Worm (Caenorhabditis elegans) whole organism, L2 larva: ENCODE results near the gene asg-2.
A peak's percentile ranks its signal among the peaks of the same experiment; 100 is the strongest.
"Not testable (repeated sequence)": the region's sequence is repeated elsewhere in the genome, so short reads cannot be mapped to it uniquely, and the experiment has no call there.

Experiments
- C34F6.9 ChIP-seq: fragments of 150-350 bp; optimal IDR thresholded peaks from 2 replicates; lab custom pipeline; 2014; ENCODE audit warnings: missing biosample characterization, missing genetic modification characterization
- F13H6.1 ChIP-seq: sonication (generic microtip); optimal IDR thresholded peaks from 2 replicates; lab custom pipeline; 2016; ENCODE audit warnings: missing genetic modification characterization, missing compliant biosample characterization
- Y55F3AM.14 ChIP-seq: fragments of 200-800 bp; sonication (Bioruptor generic); optimal IDR thresholded peaks from 2 replicates; lab custom pipeline; 2018; ENCODE audit warnings: mild to moderate bottlenecking, missing genetic modification characterization, missing compliant biosample characterization
- ZK546.5 ChIP-seq: sonication (generic microtip); optimal IDR thresholded peaks from 2 replicates; lab custom pipeline; 2017; ENCODE audit warnings: missing biosample characterization, missing genetic modification characterization
- alr-1 ChIP-seq: fragments of 150-350 bp; optimal IDR thresholded peaks from 2 replicates; lab custom pipeline; 2014; ENCODE audit warnings: missing biosample characterization, missing genetic modification characterization
- aly-2 ChIP-seq: fragments of 150-350 bp; optimal IDR thresholded peaks from 2 replicates; lab custom pipeline; 2014; ENCODE audit warnings: missing biosample characterization, missing genetic modification characterization
- blmp-1 ChIP-seq: sonication (generic microtip); optimal IDR thresholded peaks from 2 replicates; lab custom pipeline; 2017; ENCODE audit warnings: missing genetic modification characterization, mild to moderate bottlenecking, missing compliant biosample characterization, antibody characterized with exemption, moderate library complexity; ENCODE audit not compliant: insufficient read depth
- ceh-82 ChIP-seq: fragments of 150-350 bp; optimal IDR thresholded peaks from 2 replicates; lab custom pipeline; 2014; ENCODE audit warnings: missing biosample characterization, missing genetic modification characterization
- crh-2 ChIP-seq: sonication (generic microtip); optimal IDR thresholded peaks from 2 replicates; lab custom pipeline; 2017; ENCODE audit warnings: missing biosample characterization, missing genetic modification characterization
- egl-27 ChIP-seq: sonication (generic microtip); optimal IDR thresholded peaks from 3 replicates; lab custom pipeline; 2017; ENCODE audit warnings: missing biosample characterization, missing genetic modification reagents, missing genetic modification characterization
- elt-1 ChIP-seq: fragments of 150-350 bp; optimal IDR thresholded peaks from 2 replicates; lab custom pipeline; 2014; ENCODE audit warnings: missing biosample characterization, missing genetic modification characterization
- elt-3 ChIP-seq: sonication (generic microtip); optimal IDR thresholded peaks from 2 replicates; lab custom pipeline; 2017; ENCODE audit warnings: missing biosample characterization, missing genetic modification characterization
- fos-1 ChIP-seq: fragments of 150-350 bp; optimal IDR thresholded peaks from 2 replicates; lab custom pipeline; 2014; ENCODE audit warnings: missing biosample characterization, missing genetic modification characterization
- lin-13 ChIP-seq: fragments of 150-350 bp; optimal IDR thresholded peaks from 2 replicates; lab custom pipeline; 2014; ENCODE audit warnings: missing biosample characterization, missing genetic modification reagents, missing genetic modification characterization
- lsy-2 ChIP-seq, 2 experiments: fragments of 150-350 bp in 1 of 2; sonication (generic microtip) in 1 of 2; optimal IDR thresholded peaks; 2 replicates each; lab custom pipeline; 2014 to 2017; ENCODE audit warnings: missing biosample characterization in 2 of 2, missing genetic modification characterization in 2 of 2
- mab-5 ChIP-seq: fragments of 150-350 bp; optimal IDR thresholded peaks from 2 replicates; lab custom pipeline; 2014; ENCODE audit warnings: missing biosample characterization, missing genetic modification characterization
- mbf-1 ChIP-seq: sonication (generic microtip); optimal IDR thresholded peaks from 2 replicates; lab custom pipeline; 2017; ENCODE audit warnings: missing biosample characterization, missing genetic modification characterization
- mdl-1 ChIP-seq, 2 experiments: fragments of 150-350 bp in 1 of 2; sonication (generic microtip) in 1 of 2; optimal IDR thresholded peaks; 2 replicates each; lab custom pipeline; 2017; ENCODE audit warnings: missing biosample characterization in 2 of 2, missing genetic modification characterization in 2 of 2
- nhr-10 ChIP-seq: sonication (generic microtip); optimal IDR thresholded peaks from 2 replicates; lab custom pipeline; 2017; ENCODE audit warnings: missing biosample characterization, missing genetic modification characterization
- nhr-11 ChIP-seq: fragments of 150-350 bp; optimal IDR thresholded peaks from 2 replicates; lab custom pipeline; 2014; ENCODE audit warnings: missing biosample characterization, missing genetic modification characterization
- nhr-129 ChIP-seq: fragments of 150-350 bp; optimal IDR thresholded peaks from 2 replicates; lab custom pipeline; 2014; ENCODE audit warnings: missing biosample characterization, missing genetic modification characterization
- nhr-21 ChIP-seq: fragments of 150-350 bp; optimal IDR thresholded peaks from 2 replicates; lab custom pipeline; 2014; ENCODE audit warnings: missing biosample characterization, missing genetic modification characterization
- nhr-23 ChIP-seq: fragments of 150-350 bp; optimal IDR thresholded peaks from 2 replicates; lab custom pipeline; 2014; ENCODE audit warnings: missing biosample characterization, missing genetic modification reagents, missing genetic modification characterization
- nhr-237 ChIP-seq: fragments of 150-350 bp; optimal IDR thresholded peaks from 2 replicates; lab custom pipeline; 2014; ENCODE audit warnings: missing biosample characterization, missing genetic modification characterization
- peb-1 ChIP-seq: fragments of 150-350 bp; optimal IDR thresholded peaks from 2 replicates; lab custom pipeline; 2014; ENCODE audit warnings: missing biosample characterization, missing genetic modification characterization
- sem-4 ChIP-seq: fragments of 150-350 bp; optimal IDR thresholded peaks from 2 replicates; lab custom pipeline; 2014; ENCODE audit warnings: missing biosample characterization, missing genetic modification reagents, missing genetic modification characterization
- sma-3 ChIP-seq: sonication (generic microtip); optimal IDR thresholded peaks from 2 replicates; lab custom pipeline; 2016; ENCODE audit warnings: missing genetic modification reagents, missing genetic modification characterization, missing compliant biosample characterization
- sma-9 ChIP-seq, 2 experiments: fragments of 150-350 bp in 1 of 2; sonication (generic microtip) in 1 of 2; optimal IDR thresholded peaks; 2 replicates each; lab custom pipeline; 2014 to 2016; ENCODE audit warnings: missing genetic modification characterization in 2 of 2, mild to moderate bottlenecking in 1 of 2, missing biosample characterization in 1 of 2, missing compliant biosample characterization in 1 of 2, missing genetic modification reagents in 1 of 2, moderate library complexity in 1 of 2
- snpc-4 ChIP-seq: fragments of 150-350 bp; optimal IDR thresholded peaks from 2 replicates; lab custom pipeline; 2014; ENCODE audit warnings: missing biosample characterization, missing genetic modification characterization
- unc-39 ChIP-seq: fragments of 150-350 bp; optimal IDR thresholded peaks from 2 replicates; lab custom pipeline; 2014; ENCODE audit warnings: missing biosample characterization, missing genetic modification characterization
- unc-55 ChIP-seq: fragments of 150-350 bp; sonication (generic microtip); optimal IDR thresholded peaks from 3 replicates; lab custom pipeline; 2014; ENCODE audit warnings: missing biosample characterization, missing genetic modification reagents, missing genetic modification characterization
- ztf-1 ChIP-seq: fragments of 200-800 bp; sonication (Bioruptor generic); conservative IDR thresholded peaks from 2 replicates; pipeline ENCODE4 v1.3.6; 2022; ENCODE audit warnings: missing genetic modification characterization, missing compliant biosample characterization

asg-2 gene

DNA sequence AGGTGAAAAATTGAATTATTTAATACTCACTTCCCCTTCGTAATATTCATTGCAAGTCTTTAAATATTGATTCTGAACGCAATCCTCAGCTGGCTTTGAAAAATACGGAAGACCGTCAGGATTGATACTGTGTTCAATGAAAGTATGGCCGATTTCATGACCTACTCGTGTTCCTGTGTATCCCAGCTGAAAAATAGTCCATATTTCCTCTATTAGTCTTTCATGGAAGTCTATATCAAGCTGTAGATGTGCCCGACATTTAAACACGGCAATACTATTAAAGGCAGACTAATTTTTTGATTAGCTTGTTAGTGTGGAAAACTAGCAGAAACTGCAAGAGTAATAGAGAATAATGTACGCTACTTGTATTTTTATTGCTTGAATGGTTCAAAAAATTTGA is 20.5 kb downstream of the asg-2 start:
- TF ChIP-seq snpc-4 (tag; lab: Kevin White, UChicago) (no peak), ztf-1 (GFP tag; lab: Robert Waterston, UW) (no peak), blmp-1 (tag; lab: Kevin White, UChicago) (no peak), ceh-82 (tag; lab: Kevin White, UChicago) (no peak), aly-2 (tag; lab: Kevin White, UChicago) (no peak)

- TF ChIP-seq sem-4 (tag; lab: Kevin White, UChicago) = no peak
- TF ChIP-seq elt-3 (tag; lab: Kevin White, UChicago) = no peak
- no peak for TF ChIP-seq nhr-21
These were observed 22.0 kb downstream of the asg-2 start, which contains the start of gene nep-4 for ce11 chrX:6863032-6863431. Gene nep-4, minus strand, starts transcription at chrX:6863424.

- no peak for TF ChIP-seq fos-1 (tag; lab: Kevin White, UChicago)
- TF ChIP-seq nhr-23 (tag; lab: Kevin White, UChicago) = no peak
- TF ChIP-seq nhr-11 (tag; lab: Kevin White, UChicago) = no peak
- no peak for TF ChIP-seq unc-39 (tag; lab: Kevin White, UChicago)
These were observed 24.8 kb downstream of the asg-2 start, which contains the start of gene odr-10 for ce11 chrX:6865839-6866238. Gene odr-10, minus strand, starts transcription at chrX:6865939.

DNA sequence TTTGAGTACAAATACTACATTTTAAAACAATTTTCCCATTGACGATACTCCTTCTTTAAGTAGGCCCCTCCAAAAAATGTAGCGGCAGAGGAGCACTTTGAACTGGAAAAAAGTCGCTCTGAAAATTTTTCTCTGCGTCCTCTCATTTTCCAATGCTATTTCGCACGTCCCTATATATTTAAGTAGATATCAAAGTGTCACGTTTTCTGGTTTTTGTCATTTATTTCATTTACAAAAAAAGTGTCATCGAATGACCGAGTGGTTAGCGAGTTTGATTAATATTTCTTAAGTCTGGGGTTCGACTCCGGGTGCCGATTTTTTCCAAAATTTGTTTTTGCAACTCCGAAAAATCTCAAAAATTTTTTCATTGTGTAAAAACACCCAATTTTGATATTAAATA is 25.8 kb downstream of the asg-2 start:
- TF ChIP-seq crh-2 (tag; lab: Kevin White, UChicago) (no peak), mbf-1 (tag; lab: Kevin White, UChicago) (no peak), alr-1 (tag; lab: Kevin White, UChicago) (no peak), nhr-23 (tag; lab: Kevin White, UChicago) (no peak), lin-13 (no peak), peb-1 (tag; lab: Kevin White, UChicago) (no peak), lsy-2 (tag; optimal IDR thresholded peaks at IDR 0.05; lab: Kevin White, UChicago) (no peak), mdl-1 (tag; optimal IDR thresholded peaks at IDR 0.05; lab: Kevin White, UChicago) (no peak), egl-27 (tag; lab: Kevin White, UChicago) (no peak), nhr-10 (tag; lab: Kevin White, UChicago) (no peak), ceh-82 (tag; lab: Kevin White, UChicago) (no peak), nhr-237 (no peak), elt-1 (no peak), sma-9 (GFP tag; optimal IDR thresholded peaks at IDR 0.05; lab: Kevin White, UChicago) (no peak), sma-9 (tag; optimal IDR thresholded peaks at IDR 0.05; lab: Kevin White, UChicago) (no peak), nhr-21 (no peak)

DNA sequence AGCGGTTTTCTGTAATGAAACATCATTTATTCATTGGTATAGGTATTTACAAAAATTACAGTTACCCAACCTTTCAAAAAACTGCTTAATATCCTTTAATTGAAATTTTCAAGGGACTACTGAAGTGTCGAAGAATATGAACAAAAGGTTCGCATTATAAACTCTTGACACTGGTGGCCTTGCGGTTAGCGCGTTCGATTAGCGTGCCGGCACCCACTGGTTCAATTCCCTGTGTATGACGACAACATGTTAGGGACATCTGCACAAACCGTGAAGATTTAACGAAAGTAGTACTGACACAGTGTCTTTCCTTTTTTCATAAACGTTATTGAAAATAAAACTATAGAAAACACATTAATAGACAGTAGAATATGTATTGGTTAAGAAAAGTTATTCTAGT is 26.6 kb downstream of the asg-2 start:
- peak; percentile 31 for TF ChIP-seq lin-13
- TF ChIP-seq egl-27 (tag; lab: Kevin White, UChicago) = peak; percentile 47
- peak; percentile 82 for TF ChIP-seq sma-9 (GFP tag; optimal IDR thresholded peaks at IDR 0.05; lab: Kevin White, UChicago)
- TF ChIP-seq sma-9 (tag; optimal IDR thresholded peaks at IDR 0.05; lab: Kevin White, UChicago) = no peak
- TF ChIP-seq nhr-21 = peak; percentile 11
- TF ChIP-seq Y55F3AM.14 (GFP tag; lab: Kevin White, UChicago) = peak; percentile 62
- TF ChIP-seq elt-1 = no peak
- peak; percentile 66 for TF ChIP-seq nhr-129
- no peak for TF ChIP-seq mbf-1 (tag; lab: Kevin White, UChicago)
- TF ChIP-seq F13H6.1 = peak; percentile 40
- no peak for TF ChIP-seq sem-4 (tag; lab: Kevin White, UChicago)
- TF ChIP-seq sma-3 (GFP tag; lab: Kevin White, UChicago) = peak; percentile 63
- TF ChIP-seq ZK546.5 (tag; lab: Kevin White, UChicago) = no peak
- peak; percentile 66 for TF ChIP-seq crh-2 (tag; lab: Kevin White, UChicago)
- TF ChIP-seq fos-1 (tag; lab: Kevin White, UChicago) = peak; percentile 59
- TF ChIP-seq C34F6.9 (tag; lab: Kevin White, UChicago) = peak; percentile 10
- no peak for TF ChIP-seq mab-5

DNA sequence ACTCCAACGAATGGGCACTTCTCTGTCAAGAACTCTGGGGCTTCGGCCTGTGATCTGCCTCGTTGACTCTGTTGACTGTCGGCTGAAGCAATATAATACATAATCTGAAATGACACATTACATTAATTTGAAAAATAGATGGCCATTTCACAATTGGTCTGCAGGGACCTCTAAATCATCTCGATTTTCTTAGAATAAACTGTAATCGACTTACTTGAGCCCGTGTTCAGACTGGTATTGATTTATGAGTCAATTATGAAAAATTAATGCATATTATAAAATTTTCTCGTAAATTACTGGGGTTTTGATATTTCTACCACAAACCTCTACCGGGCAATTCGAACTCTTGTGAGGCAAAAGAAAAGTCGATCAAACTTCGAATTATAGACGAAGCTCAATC is 27.6 kb downstream of the asg-2 start, which contains the start of gene C53B7.6:
Gene C53B7.6 (minus strand): TSS at position 101 of the 400 bp plus-strand sequence.
- not testable (repeated sequence) for TF ChIP-seq ZK546.5 (tag; lab: Kevin White, UChicago); C34F6.9 (tag; lab: Kevin White, UChicago); unc-55 (GFP tag; lab: Kevin White, UChicago)
